Fruit fly (Drosophila melanogaster): ENCODE results near the gene CG14722.

The CG14722 gene

DNA sequence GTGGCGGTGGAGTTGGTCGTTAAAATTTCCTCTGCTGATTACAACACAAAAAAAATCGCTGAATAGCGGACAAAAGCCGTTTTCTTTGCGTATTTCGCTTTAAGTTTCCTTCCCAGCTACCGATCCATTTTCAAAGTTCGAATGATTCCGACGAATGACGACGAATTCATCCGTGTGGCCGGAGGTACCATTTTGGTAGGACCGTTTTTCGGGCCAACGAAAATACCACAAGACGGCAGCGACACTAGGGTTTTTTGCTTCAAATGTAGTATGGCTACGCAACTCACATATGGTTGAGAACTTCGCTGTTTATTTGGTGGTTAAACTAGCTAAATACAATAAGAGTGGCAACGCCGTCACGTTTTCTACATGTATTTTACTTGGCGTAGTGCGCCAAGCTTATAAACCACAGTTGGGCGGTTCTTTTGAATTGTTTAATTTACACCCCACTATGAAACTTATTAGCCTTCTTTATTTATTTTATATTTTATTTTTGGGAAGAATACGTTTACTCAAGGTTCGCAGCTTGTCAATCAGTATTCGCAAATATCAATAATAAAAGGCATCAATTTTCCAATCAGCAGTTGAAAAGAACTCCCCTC lies 22.7 kb downstream of the CG14722 start, which contains the start of gene Lk6 (continued):
- peak; percentile 27 for TF ChIP-seq CG2120 (GFP tag; optimal IDR thresholded peaks at IDR 0.05)
- peak; percentile 48 for TF ChIP-seq CG8924 (tag; optimal IDR thresholded peaks at IDR 0.05)
- peak; percentile 3 for TF ChIP-seq pum (GFP tag; optimal IDR thresholded peaks at IDR 0.05)
- peak; percentile 83 for TF ChIP-seq gro (GFP tag; optimal IDR thresholded peaks at IDR 0.05)
- peak; percentile 60 for TF ChIP-seq pho (GFP tag; optimal IDR thresholded peaks at IDR 0.05)
- no peak for TF ChIP-seq esg (GFP tag; conservative IDR thresholded peaks at IDR 0.05)
- no peak for TF ChIP-seq yki (optimal IDR thresholded peaks at IDR 0.05)
- TF ChIP-seq Hmx (GFP tag; optimal IDR thresholded peaks at IDR 0.05), result no peak
- TF ChIP-seq btn (GFP tag; optimal IDR thresholded peaks at IDR 0.05), result peak; percentile 57
- TF ChIP-seq CG14050 (GFP tag; IDR thresholded peaks at IDR 0.05), result no peak
- TF ChIP-seq CG12942 (GFP tag; optimal IDR thresholded peaks at IDR 0.05), result no peak
- TF ChIP-seq mirr (GFP tag; optimal IDR thresholded peaks at IDR 0.05), result peak; percentile 76
- peak; percentile 60 for TF ChIP-seq stwl (tag; optimal IDR thresholded peaks at IDR 0.05)
- TF ChIP-seq Vsx1 (GFP tag; optimal IDR thresholded peaks at IDR 0.05), result no peak
- TF ChIP-seq D19B (GFP tag; optimal IDR thresholded peaks at IDR 0.05), result no peak
- no peak for TF ChIP-seq HLH4C (GFP tag; IDR thresholded peaks at IDR 0.05; ENCODE audit: partially characterized antibody)
- TF ChIP-seq gsb-n (tag; optimal IDR thresholded peaks at IDR 0.05), result peak; percentile 45
- TF ChIP-seq Elba2 (GFP tag; optimal IDR thresholded peaks at IDR 0.05), result peak; percentile 65
- TF ChIP-seq Eip74EF (GFP tag; optimal IDR thresholded peaks at IDR 0.05), result peak in 1 of 2 experiments; percentile 67
- no peak for TF ChIP-seq CG5245 (GFP tag; optimal IDR thresholded peaks at IDR 0.05)
- TF ChIP-seq CG43689 (GFP tag; IDR thresholded peaks at IDR 0.05), result no peak
- TF ChIP-seq chn (GFP tag; optimal IDR thresholded peaks at IDR 0.05), result no peak
- TF ChIP-seq CG15479 (GFP tag; optimal IDR thresholded peaks at IDR 0.05), result peak; percentile 17
- TF ChIP-seq cwo (GFP tag; optimal IDR thresholded peaks at IDR 0.05), result peak; percentile 10
- TF ChIP-seq CG11398 (GFP tag; optimal IDR thresholded peaks at IDR 0.05), result no peak
- TF ChIP-seq Dek (tag; optimal IDR thresholded peaks at IDR 0.05), result peak; percentile 79
- peak; percentile 29 for TF ChIP-seq org-1 (GFP tag; optimal IDR thresholded peaks at IDR 0.05)
- no peak for TF ChIP-seq abd-A (tag; optimal IDR thresholded peaks at IDR 0.05)
- peak; percentile 95 for TF ChIP-seq HLHmδ (GFP tag; optimal IDR thresholded peaks at IDR 0.05)
- TF ChIP-seq CG3281 (GFP tag; optimal IDR thresholded peaks at IDR 0.05), result peak; percentile 72
- TF ChIP-seq lola (GFP tag; optimal IDR thresholded peaks at IDR 0.05), result peak in 2 of 3 experiments; percentile 16 to 30
- peak; percentile 99 for TF ChIP-seq Lhr (GFP tag; optimal IDR thresholded peaks at IDR 0.05)
- TF ChIP-seq salm (tag; optimal IDR thresholded peaks at IDR 0.05), result peak; percentile 45
- peak; percentile 54 for TF ChIP-seq CG12299 (tag; optimal IDR thresholded peaks at IDR 0.05)
- peak; percentile 60 for TF ChIP-seq CG17912 (GFP tag; optimal IDR thresholded peaks at IDR 0.05)
- no peak for TF ChIP-seq seq (GFP tag; IDR thresholded peaks at IDR 0.05)
- peak; percentile 87 for TF ChIP-seq CG13894 (tag; optimal IDR thresholded peaks at IDR 0.05)
- peak; percentile 52 for TF ChIP-seq BtbVII (GFP tag; optimal IDR thresholded peaks at IDR 0.05)
- no peak for TF ChIP-seq CG3407 (GFP tag; optimal IDR thresholded peaks at IDR 0.05)
- no peak for TF ChIP-seq D (optimal IDR thresholded peaks at IDR 0.05)
- TF ChIP-seq D (GFP tag; optimal IDR thresholded peaks at IDR 0.05), result peak; percentile 12
- TF ChIP-seq CG7745 (tag; optimal IDR thresholded peaks at IDR 0.05), result no peak
- TF ChIP-seq Abd-B (GFP tag; optimal IDR thresholded peaks at IDR 0.05), result no peak
- TF ChIP-seq nerfin-2 (GFP tag; IDR thresholded peaks at IDR 0.05; ENCODE audit: partially characterized antibody), result no peak
- TF ChIP-seq CG6175 (GFP tag; IDR thresholded peaks at IDR 0.05), result no peak
- TF ChIP-seq Chrac-16 (GFP tag; optimal IDR thresholded peaks at IDR 0.05), result peak; percentile 12
- TF ChIP-seq sd (tag; optimal IDR thresholded peaks at IDR 0.05), result peak; percentile 56
- peak; percentile 52 for TF ChIP-seq luna (GFP tag; optimal IDR thresholded peaks at IDR 0.05)
- no peak for TF ChIP-seq cg (GFP tag; optimal IDR thresholded peaks at IDR 0.05)
- no peak for TF ChIP-seq chm (GFP tag; IDR thresholded peaks at IDR 0.05)
